Fruit fly (Drosophila melanogaster) Kc167 (cell line): ENCODE data around the gene CG7530.

Experiments
- insv ChIP-seq: fragments of >200 bp; optimal IDR thresholded peaks from 3 replicates; lab custom pipeline; 2018; ENCODE audit warnings: missing external identifiers
- ttk ChIP-seq: sonication (Bioruptor generic); optimal IDR thresholded peaks from 2 replicates; lab custom pipeline; 2017; ENCODE audit warnings: missing external identifiers

DNA sequence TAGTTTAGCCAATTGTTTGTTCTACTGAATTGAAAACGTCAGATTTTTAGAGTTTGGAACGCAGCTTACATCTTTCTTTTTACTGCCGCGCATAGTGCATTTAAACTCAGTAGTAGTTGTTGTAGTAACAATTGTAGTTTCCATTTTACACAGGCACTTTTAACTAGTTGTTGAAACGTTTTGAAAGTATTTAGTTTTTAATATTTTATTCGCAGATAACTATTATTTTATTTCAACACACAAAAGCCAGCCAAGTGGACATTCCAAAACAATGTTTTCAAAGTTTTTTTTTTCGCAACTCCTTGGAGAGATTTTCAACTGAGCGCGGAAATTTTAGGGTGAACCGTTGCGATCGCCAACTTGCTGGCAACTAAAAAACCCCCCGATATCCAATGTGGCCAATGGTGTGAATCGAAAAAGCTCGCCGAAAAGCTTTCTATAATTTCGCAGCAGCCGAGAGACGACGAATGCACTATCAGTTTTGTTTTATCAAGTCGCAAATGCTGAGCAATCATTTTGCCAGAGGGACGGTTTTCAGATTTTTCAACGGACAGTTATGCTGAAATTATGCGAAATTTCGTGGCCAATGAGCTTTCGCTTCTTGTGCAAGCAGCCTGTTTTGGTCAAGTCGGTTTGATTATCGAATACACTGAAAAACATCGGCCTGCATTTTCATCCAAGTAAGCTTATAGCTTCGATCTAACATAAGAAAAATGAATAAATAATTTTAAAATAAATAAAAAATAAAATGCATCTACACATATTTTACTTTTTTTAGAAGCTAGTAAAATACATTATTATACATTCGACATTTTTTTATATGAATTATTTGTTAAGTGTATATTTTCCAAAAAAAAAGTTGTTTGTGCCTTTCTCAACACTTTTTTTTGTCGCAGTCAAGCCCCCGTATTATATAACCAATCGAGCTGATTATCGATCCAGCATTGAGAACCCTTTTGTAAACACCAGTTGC is 2.3 kb downstream of the CG7530 start:
- no peak for TF ChIP-seq ttk
- TF ChIP-seq insv (lab: Kevin White, UChicago): no peak
